Fruit fly (Drosophila melanogaster): ENCODE data around the gene ppan.
A peak's percentile ranks its signal among the peaks of the same experiment; 100 is the strongest.

ppan gene

DNA sequence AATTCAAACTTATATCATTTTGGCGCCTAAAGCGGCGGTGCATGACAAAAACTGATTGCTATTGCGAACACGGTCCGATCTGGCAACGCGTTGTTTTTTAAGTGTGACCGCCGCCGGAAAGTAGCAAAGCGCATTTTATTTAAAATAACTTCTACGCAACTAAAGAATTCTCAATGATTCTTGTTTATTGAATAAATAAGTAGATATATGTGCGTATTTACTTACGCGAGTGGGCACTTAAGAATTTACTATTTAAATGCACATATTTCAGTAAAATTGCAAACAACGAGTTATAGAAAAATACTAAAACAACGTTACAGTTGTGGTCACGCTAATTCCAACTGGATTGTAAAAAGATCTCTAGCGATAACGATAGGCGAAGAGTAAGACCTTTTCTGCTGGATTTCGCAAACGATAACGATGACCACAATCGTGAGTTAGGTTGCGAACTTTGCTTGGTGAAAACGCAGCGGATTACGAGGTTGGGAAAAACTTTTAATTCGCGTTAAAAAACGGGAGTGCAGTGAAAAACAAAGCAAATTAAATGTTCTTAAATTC lies 40.0 kb downstream of the ppan start (continued):
- TF ChIP-seq sqz (GFP tag; optimal IDR thresholded peaks at IDR 0.05) (no peak), crc (GFP tag; optimal IDR thresholded peaks at IDR 0.05) (no peak), CG11398 (GFP tag; optimal IDR thresholded peaks at IDR 0.05) (no peak), Hsf (GFP tag; optimal IDR thresholded peaks at IDR 0.05) (peak; percentile 6), Med (GFP tag) (peak; percentile 82), CG31441 (GFP tag; IDR thresholded peaks at IDR 0.05) (no peak; the same call in 1 of the 2 replicates), dati (GFP tag; IDR thresholded peaks at IDR 0.05) (no peak), CG30020 (tag; optimal IDR thresholded peaks at IDR 0.05) (peak; percentile 23), gfzf (GFP tag; optimal IDR thresholded peaks at IDR 0.05) (peak; percentile 87), CG2116 (GFP tag; optimal IDR thresholded peaks at IDR 0.05) (peak; percentile 63), CG12071 (GFP tag; optimal IDR thresholded peaks at IDR 0.05) (no peak), CG17802 (tag; optimal IDR thresholded peaks at IDR 0.05) (no peak), hb (GFP tag; IDR thresholded peaks at IDR 0.05; ENCODE audit: partially characterized antibody) (peak; percentile 65; the same call in 1 of the 3 replicates), bigmax (GFP tag; optimal IDR thresholded peaks at IDR 0.05) (no peak), Six4 (GFP tag; optimal IDR thresholded peaks at IDR 0.05) (peak; percentile 0), gro (GFP tag; optimal IDR thresholded peaks at IDR 0.05) (no peak), CG10267 (tag; optimal IDR thresholded peaks at IDR 0.05) (peak; percentile 49), klu (GFP tag; IDR thresholded peaks at IDR 0.05) (no peak), CG2120 (GFP tag; optimal IDR thresholded peaks at IDR 0.05) (peak; percentile 45), stc (GFP tag; IDR thresholded peaks at IDR 0.05) (no peak), HLH3B (GFP tag; IDR thresholded peaks at IDR 0.05) (no peak), Sin3A (optimal IDR thresholded peaks at IDR 0.05) (peak; percentile 95), Sry-δ (GFP tag; optimal IDR thresholded peaks at IDR 0.05) (peak; percentile 78), Bgb (GFP tag; IDR thresholded peaks at IDR 0.05; ENCODE audit: partially characterized antibody) (peak; percentile 49), tin (GFP tag; optimal IDR thresholded peaks at IDR 0.05) (no peak), Doc3 (GFP tag; IDR thresholded peaks at IDR 0.05; ENCODE audit: partially characterized antibody) (no peak), CG2678 (tag; optimal IDR thresholded peaks at IDR 0.05) (no peak), crp (GFP tag; optimal IDR thresholded peaks at IDR 0.05) (no peak), exex (tag; optimal IDR thresholded peaks at IDR 0.05) (no peak), CG34376 (GFP tag; optimal IDR thresholded peaks at IDR 0.05) (no peak), HLH4C (GFP tag; IDR thresholded peaks at IDR 0.05; ENCODE audit: partially characterized antibody) (peak; percentile 76), Lpt (GFP tag; optimal IDR thresholded peaks at IDR 0.05) (no peak), Meics (GFP tag; optimal IDR thresholded peaks at IDR 0.05) (no peak), CG15479 (GFP tag; optimal IDR thresholded peaks at IDR 0.05) (no peak), Sry-β (GFP tag; optimal IDR thresholded peaks at IDR 0.05) (no peak), Stat92E (GFP tag; optimal IDR thresholded peaks at IDR 0.05) (no peak), Side (GFP tag; optimal IDR thresholded peaks at IDR 0.05) (peak; percentile 1), CG1233 (GFP tag; optimal IDR thresholded peaks at IDR 0.05) (no peak), mam (GFP tag; optimal IDR thresholded peaks at IDR 0.05) (peak; percentile 12), CG12659 (GFP tag; optimal IDR thresholded peaks at IDR 0.05) (peak; percentile 53), CG17186 (GFP tag; optimal IDR thresholded peaks at IDR 0.05) (peak; percentile 39), bsh (GFP tag; optimal IDR thresholded peaks at IDR 0.05) (no peak), CG7786 (GFP tag; optimal IDR thresholded peaks at IDR 0.05) (no peak), insv (GFP tag; optimal IDR thresholded peaks at IDR 0.05) (peak; percentile 72 to 97), ATbp (GFP tag; optimal IDR thresholded peaks at IDR 0.05) (no peak), toy (GFP tag; IDR thresholded peaks at IDR 0.05) (no peak), CG8290 (GFP tag; optimal IDR thresholded peaks at IDR 0.05) (no peak), CG8290 (tag; optimal IDR thresholded peaks at IDR 0.05) (peak in 1 of 2 experiments; percentile 29), CG33557 (GFP tag; optimal IDR thresholded peaks at IDR 0.05) (no peak), kni (GFP tag; optimal IDR thresholded peaks at IDR 0.05) (no peak)
